Worm (Caenorhabditis elegans) whole organism, L4 larva: ENCODE measurements around the gene luc-7L.
A peak's percentile ranks its signal among the peaks of the same experiment; 100 is the strongest.

Experiments used
- fkh-10 ChIP-seq: fragments of 150-350 bp; optimal IDR thresholded peaks from 2 replicates; lab custom pipeline; 2014; ENCODE audit warnings: missing biosample characterization, missing genetic modification reagents, missing genetic modification characterization
- jun-1 ChIP-seq: fragments of 150-350 bp; optimal IDR thresholded peaks from 2 replicates; lab custom pipeline; 2014; ENCODE audit warnings: missing biosample characterization, missing genetic modification reagents, missing genetic modification characterization
- madf-5 ChIP-seq, 2 experiments: fragments of 200-800 bp; sonication (Bioruptor generic); IDR thresholded peaks; 2 replicates each; pipeline ENCODE4 v1.3.6; 2022; ENCODE audit warnings: missing compliant biosample characterization in 2 of 2, missing genetic modification characterization in 2 of 2
- mdt-29 ChIP-seq: fragments of 200-800 bp; sonication (Bioruptor generic); IDR thresholded peaks from 2 replicates; pipeline ENCODE4 v1.3.6; 2022; ENCODE audit warnings: missing genetic modification reagents, missing genetic modification characterization, missing compliant biosample characterization
- pha-4 ChIP-seq, 2 experiments: fragments of 150-350 bp in 1 of 2; fragments of 200-800 bp in 1 of 2; sonication (Bioruptor generic) in 1 of 2; IDR thresholded peaks in 1 of 2; optimal IDR thresholded peaks in 1 of 2; 2 replicates each; pipeline versions ENCODE4 v1.3.6 to Lab custom; 2014 to 2022; ENCODE audit warnings: missing genetic modification characterization in 2 of 2, missing genetic modification reagents in 2 of 2, missing biosample characterization in 1 of 2, missing compliant biosample characterization in 1 of 2

- TF ChIP-seq madf-5 (GFP tag; IDR thresholded peaks at IDR 0.05; lab: Robert Waterston, UW) (no peak), mdt-29 (GFP tag; lab: Robert Waterston, UW) (no peak), pha-4 (GFP tag; IDR thresholded peaks at IDR 0.05; lab: Robert Waterston, UW) (no peak), pha-4 (tag; optimal IDR thresholded peaks at IDR 0.05; lab: Kevin White, UChicago) (no peak), fkh-10 (GFP tag; lab: Kevin White, UChicago) (peak; percentile 62), jun-1 (tag; lab: Kevin White, UChicago) (no peak)
Observed at ce11 chrII:7719039-7719438, 11.8 kb upstream of the luc-7L start.
